Worm (Caenorhabditis elegans): ENCODE results near the gene amt-1.

ce11 chrX:4578581-4578980 is 7.3 kb downstream of the amt-1 start:
- TF ChIP-seq med-1 (GFP tag; optimal IDR thresholded peaks at IDR 0.05; ENCODE audit: insufficient read depth) = no peak
- no peak for TF ChIP-seq flt-1 (GFP tag; IDR thresholded peaks at IDR 0.05)
- TF ChIP-seq ztf-23 (GFP tag; IDR thresholded peaks at IDR 0.05) = no peak
- no peak for TF ChIP-seq ref-1 (GFP tag; conservative IDR thresholded peaks at IDR 0.05)
- TF ChIP-seq ztf-29 (GFP tag; IDR thresholded peaks at IDR 0.05) = no peak
- no peak for TF ChIP-seq T22C8.4 (GFP tag; IDR thresholded peaks at IDR 0.05)
- TF ChIP-seq cog-1 (tag; optimal IDR thresholded peaks at IDR 0.05) = no peak
- no peak for TF ChIP-seq tab-1 (GFP tag; IDR thresholded peaks at IDR 0.05)
- no peak for TF ChIP-seq klf-2 (GFP tag; conservative IDR thresholded peaks at IDR 0.05)
